Worm (Caenorhabditis elegans): ENCODE results near the gene hst-3.2.
"Not testable (repeated sequence)": the region's sequence is repeated elsewhere in the genome, so short reads cannot be mapped to it uniquely, and the experiment has no call there.

The hst-3.2 gene

ce11 chrX:2912689-2913088 is 11.1 kb downstream of the hst-3.2 start:
- no peak for TF ChIP-seq W03F9.2 (tag; optimal IDR thresholded peaks at IDR 0.05)
- no peak for TF ChIP-seq dao-5 (tag; optimal IDR thresholded peaks at IDR 0.05)
- no peak for TF ChIP-seq him-1 (tag; optimal IDR thresholded peaks at IDR 0.05)

- TF ChIP-seq dao-5 (tag; optimal IDR thresholded peaks at IDR 0.05) (no peak), him-1 (tag; optimal IDR thresholded peaks at IDR 0.05) (no peak), W03F9.2 (tag; optimal IDR thresholded peaks at IDR 0.05) (no peak)
These were observed 14.6 kb downstream of the hst-3.2 start, which contains the start of gene nmy-1 for ce11 chrX:2909227-2909626. Gene nmy-1, plus strand, starts transcription at chrX:2909527.

ce11 chrX:2907296-2907873 is 16.4 kb downstream of the hst-3.2 start:
- no peak for TF ChIP-seq dao-5 (tag; optimal IDR thresholded peaks at IDR 0.05)
- no peak for TF ChIP-seq W03F9.2 (tag; optimal IDR thresholded peaks at IDR 0.05)
- no peak for TF ChIP-seq him-1 (tag; optimal IDR thresholded peaks at IDR 0.05)

ce11 chrX:2906062-2906732 is 17.6 kb downstream of the hst-3.2 start:
- TF ChIP-seq W03F9.2 (tag; optimal IDR thresholded peaks at IDR 0.05), result no peak
- no peak for TF ChIP-seq him-1 (tag; optimal IDR thresholded peaks at IDR 0.05)
- TF ChIP-seq dao-5 (tag; optimal IDR thresholded peaks at IDR 0.05), result no peak

- TF ChIP-seq dao-5 (tag; optimal IDR thresholded peaks at IDR 0.05), result no peak
- no peak for TF ChIP-seq him-1 (tag; optimal IDR thresholded peaks at IDR 0.05)
- no peak for TF ChIP-seq W03F9.2 (tag; optimal IDR thresholded peaks at IDR 0.05)
These were observed 19.9 kb downstream of the hst-3.2 start for ce11 chrX:2903715-2904419.

- TF ChIP-seq him-1 (tag; optimal IDR thresholded peaks at IDR 0.05) (no peak), dao-5 (tag; optimal IDR thresholded peaks at IDR 0.05) (no peak), W03F9.2 (tag; optimal IDR thresholded peaks at IDR 0.05) (no peak)
These were observed 20.9 kb downstream of the hst-3.2 start for ce11 chrX:2902854-2903253.

- TF ChIP-seq W03F9.2 (tag; optimal IDR thresholded peaks at IDR 0.05) (no peak), dao-5 (tag; optimal IDR thresholded peaks at IDR 0.05) (no peak), him-1 (tag; optimal IDR thresholded peaks at IDR 0.05) (no peak)
These were observed 22.8 kb downstream of the hst-3.2 start for ce11 chrX:2900897-2901496.

- TF ChIP-seq dao-5 (tag; optimal IDR thresholded peaks at IDR 0.05), result no peak
- no peak for TF ChIP-seq W03F9.2 (tag; optimal IDR thresholded peaks at IDR 0.05)
- TF ChIP-seq him-1 (tag; optimal IDR thresholded peaks at IDR 0.05), result no peak
These were observed 25.5 kb downstream of the hst-3.2 start, which contains the start of gene F52B10.3 for ce11 chrX:2898256-2898655. Gene F52B10.3, minus strand, starts transcription at chrX:2898356.

- no peak for TF ChIP-seq him-1 (tag; optimal IDR thresholded peaks at IDR 0.05)
These were observed 28.1 kb downstream of the hst-3.2 start for ce11 chrX:2895646-2896045.

ce11 chrX:2894273-2894672 is 29.5 kb downstream of the hst-3.2 start, which contains the start of gene B0410.1:
Gene B0410.1, plus strand, starts transcription at chrX:2894573.
- TF ChIP-seq W03F9.2, dao-5, him-1 (tag; optimal IDR thresholded peaks at IDR 0.05): not testable (repeated sequence)

- TF ChIP-seq dao-5 (tag; optimal IDR thresholded peaks at IDR 0.05) (no peak), him-1 (tag; optimal IDR thresholded peaks at IDR 0.05) (no peak), W03F9.2 (tag; optimal IDR thresholded peaks at IDR 0.05) (no peak)
These were observed 30.6 kb downstream of the hst-3.2 start for ce11 chrX:2893026-2893662.

ce11 chrX:2891879-2892278 is 31.9 kb downstream of the hst-3.2 start:
- TF ChIP-seq W03F9.2 (tag; optimal IDR thresholded peaks at IDR 0.05), result no peak
- TF ChIP-seq dao-5 (tag; optimal IDR thresholded peaks at IDR 0.05), result no peak
- TF ChIP-seq him-1 (tag; optimal IDR thresholded peaks at IDR 0.05), result no peak

- no peak for TF ChIP-seq dao-5 (tag; optimal IDR thresholded peaks at IDR 0.05)
- no peak for TF ChIP-seq him-1 (tag; optimal IDR thresholded peaks at IDR 0.05)
- TF ChIP-seq W03F9.2 (tag; optimal IDR thresholded peaks at IDR 0.05), result no peak
These were observed 32.5 kb downstream of the hst-3.2 start, which contains the start of gene B0410.3 for ce11 chrX:2891141-2891739. Gene B0410.3, minus strand, starts transcription at chrX:2891491.
